Fruit fly (Drosophila melanogaster) whole organism, embryonic: ENCODE data around the gene Rgl.
A peak's percentile ranks its signal among the peaks of the same experiment; 100 is the strongest.

Source experiments
- ATbp ChIP-seq: fragments of 200-800 bp; sonication (Bioruptor generic); optimal IDR thresholded peaks from 2 replicates; lab custom pipeline; 2017; ENCODE audit warnings: missing biosample characterization, mild to moderate bottlenecking, missing genetic modification characterization, missing genetic modification reagents
- Adf1 ChIP-seq: fragments of 200-800 bp; sonication (Bioruptor generic); IDR thresholded peaks from 2 replicates; pipeline ENCODE4 v1.3.6; 2022; ENCODE audit warnings: missing biosample characterization, missing genetic modification characterization
- Blimp-1 ChIP-seq: fragments of 200-800 bp; sonication (Bioruptor generic); optimal IDR thresholded peaks from 3 replicates; lab custom pipeline; 2018; ENCODE audit warnings: missing biosample characterization, missing genetic modification characterization, mild to moderate bottlenecking, moderate library complexity, missing genetic modification reagents
- Bteb2 ChIP-seq: fragments of 200-800 bp; sonication (Bioruptor generic); optimal IDR thresholded peaks from 2 replicates; lab custom pipeline; 2016; ENCODE audit warnings: missing biosample characterization, missing genetic modification characterization
- CG10462 ChIP-seq: fragments of 200-800 bp; sonication (Bioruptor generic); optimal IDR thresholded peaks from 2 replicates; lab custom pipeline; 2016; ENCODE audit warnings: missing biosample characterization, missing genetic modification characterization
- CG11695 ChIP-seq: fragments of 200-800 bp; sonication (Bioruptor generic); IDR thresholded peaks from 3 replicates; pipeline ENCODE4 v1.3.6; 2022; ENCODE audit warnings: missing biosample characterization, missing genetic modification characterization
- CG12071 ChIP-seq: fragments of 200-800 bp; sonication (Bioruptor generic); optimal IDR thresholded peaks from 3 replicates; lab custom pipeline; 2018; ENCODE audit warnings: missing biosample characterization, mild to moderate bottlenecking, missing genetic modification characterization
- CG16863 ChIP-seq: fragments of 200-800 bp; sonication (Bioruptor generic); optimal IDR thresholded peaks from 3 replicates; lab custom pipeline; 2016; ENCODE audit warnings: missing biosample characterization, missing genetic modification characterization
- CG17328 ChIP-seq: fragments of 200-800 bp; sonication (Bioruptor generic); IDR thresholded peaks from 2 replicates; pipeline ENCODE4 v1.3.6; 2022; ENCODE audit warnings: missing biosample characterization, missing genetic modification characterization
- CG17385 ChIP-seq: fragments of 200-800 bp; sonication (Bioruptor generic); optimal IDR thresholded peaks from 3 replicates; lab custom pipeline; 2018; ENCODE audit warnings: missing biosample characterization, mild to moderate bottlenecking, missing genetic modification characterization
- CG2129 ChIP-seq: fragments of 200-800 bp; sonication (Bioruptor generic); IDR thresholded peaks from 2 replicates; pipeline ENCODE4 v1.3.6; 2022; ENCODE audit warnings: missing biosample characterization, missing genetic modification characterization; ENCODE audit not compliant: partially characterized antibody
- CG30403 ChIP-seq: fragments of 200-800 bp; sonication (Bioruptor generic); optimal IDR thresholded peaks from 3 replicates; lab custom pipeline; 2016; ENCODE audit warnings: missing biosample characterization, missing genetic modification characterization
- CG32767 ChIP-seq: fragments of 200-800 bp; sonication (Bioruptor generic); IDR thresholded peaks from 2 replicates; pipeline ENCODE4 v1.3.6; 2022; ENCODE audit warnings: missing biosample characterization, missing genetic modification characterization
- CG33213 ChIP-seq: fragments of 200-800 bp; sonication (Bioruptor generic); optimal IDR thresholded peaks from 3 replicates; lab custom pipeline; 2016; ENCODE audit warnings: missing biosample characterization, missing genetic modification characterization
- CG4404 ChIP-seq: fragments of 200-800 bp; sonication (Bioruptor generic); IDR thresholded peaks from 2 replicates; pipeline ENCODE4 v1.3.6; 2022; ENCODE audit warnings: missing biosample characterization, missing genetic modification characterization
- CG4707 ChIP-seq: fragments of 200-800 bp; sonication (Bioruptor generic); optimal IDR thresholded peaks from 2 replicates; lab custom pipeline; 2018; ENCODE audit warnings: missing biosample characterization, mild to moderate bottlenecking, missing genetic modification characterization, moderate library complexity
- CG4730 ChIP-seq: fragments of 200-800 bp; sonication (Bioruptor generic); IDR thresholded peaks from 2 replicates; pipeline ENCODE4 v1.3.6; 2022; ENCODE audit warnings: missing biosample characterization, missing genetic modification characterization
- CG6175 ChIP-seq: fragments of 200-800 bp; sonication (Bioruptor generic); IDR thresholded peaks from 3 replicates; pipeline ENCODE4 v1.3.6; 2022; ENCODE audit warnings: missing biosample characterization, missing genetic modification characterization
- CG7928 ChIP-seq: fragments of 200-800 bp; sonication (Bioruptor generic); optimal IDR thresholded peaks from 2 replicates; lab custom pipeline; 2017; ENCODE audit warnings: missing biosample characterization, mild to moderate bottlenecking, missing genetic modification characterization
- CG8388 ChIP-seq: fragments of 200-800 bp; sonication (Bioruptor generic); optimal IDR thresholded peaks from 2 replicates; lab custom pipeline; 2019; ENCODE audit warnings: missing biosample characterization, mild to moderate bottlenecking, missing genetic modification characterization, moderate library complexity
- CHES-1-like ChIP-seq: fragments of 200-800 bp; sonication (Bioruptor generic); optimal IDR thresholded peaks from 2 replicates; lab custom pipeline; 2016; ENCODE audit warnings: missing biosample characterization, missing genetic modification characterization
- Dbx ChIP-seq: fragments of 200-800 bp; sonication (Bioruptor generic); IDR thresholded peaks from 3 replicates; pipeline ENCODE4 v1.3.6; 2022; ENCODE audit warnings: missing biosample characterization, missing genetic modification characterization
- E2f1 ChIP-seq: fragments of 200-800 bp; sonication (Bioruptor generic); IDR thresholded peaks from 2 replicates; pipeline ENCODE4 v1.3.6; 2022; ENCODE audit warnings: missing biosample characterization, missing genetic modification characterization
- ERR ChIP-seq: fragments of 200-800 bp; sonication (Bioruptor generic); optimal IDR thresholded peaks from 2 replicates; lab custom pipeline; 2016; ENCODE audit warnings: missing biosample characterization, missing genetic modification characterization
- Ets97D ChIP-seq: fragments of 200-800 bp; sonication (Bioruptor generic); optimal IDR thresholded peaks from 3 replicates; lab custom pipeline; 2016; ENCODE audit warnings: missing biosample characterization, missing genetic modification characterization
- Hmr ChIP-seq: fragments of 200-800 bp; sonication (Bioruptor generic); optimal IDR thresholded peaks from 3 replicates; lab custom pipeline; 2017; ENCODE audit warnings: mild to moderate bottlenecking, missing biosample characterization, missing genetic modification reagents, missing genetic modification characterization
- Mrtf ChIP-seq: fragments of 200-800 bp; sonication (Bioruptor generic); IDR thresholded peaks from 3 replicates; pipeline ENCODE4 v1.3.6; 2022; ENCODE audit warnings: missing biosample characterization, missing genetic modification characterization
- PHDP ChIP-seq: fragments of 200-800 bp; sonication (Bioruptor generic); optimal IDR thresholded peaks from 3 replicates; lab custom pipeline; 2018; ENCODE audit warnings: missing biosample characterization, mild to moderate bottlenecking, missing genetic modification characterization, moderate library complexity
- Poxn ChIP-seq: fragments of 200-800 bp; sonication (Bioruptor generic); IDR thresholded peaks from 2 replicates; pipeline ENCODE4 v1.3.6; 2022; ENCODE audit warnings: missing biosample characterization, missing genetic modification characterization
- Ssrp ChIP-seq: fragments of 200-800 bp; sonication (Bioruptor generic); optimal IDR thresholded peaks from 2 replicates; lab custom pipeline; 2018; ENCODE audit warnings: missing biosample characterization, mild to moderate bottlenecking, missing genetic modification characterization, moderate library complexity
- Usf ChIP-seq: fragments of 200-800 bp; sonication (Bioruptor generic); optimal IDR thresholded peaks from 2 replicates; lab custom pipeline; 2017; ENCODE audit warnings: missing genotype, missing biosample characterization, missing genetic modification characterization
- al ChIP-seq: fragments of 200-800 bp; sonication (Bioruptor generic); IDR thresholded peaks from 2 replicates; pipeline ENCODE4 v1.3.6; 2022; ENCODE audit warnings: missing biosample characterization, missing genetic modification characterization
- ap ChIP-seq: fragments of 200-800 bp; sonication (Bioruptor generic); IDR thresholded peaks from 2 replicates; pipeline ENCODE4 v1.3.6; 2022; ENCODE audit warnings: missing biosample characterization, missing genetic modification characterization
- corto ChIP-seq: fragments of 200-800 bp; sonication (Bioruptor generic); optimal IDR thresholded peaks from 2 replicates; lab custom pipeline; 2016; ENCODE audit warnings: missing biosample characterization, mild to moderate bottlenecking, missing genetic modification characterization, moderate library complexity
- crol ChIP-seq: fragments of 200-800 bp; sonication (Bioruptor generic); IDR thresholded peaks from 2 replicates; pipeline ENCODE4 v1.3.6; 2022; ENCODE audit warnings: missing biosample characterization, missing genetic modification characterization
- danr ChIP-seq: fragments of 200-800 bp; sonication (Bioruptor generic); IDR thresholded peaks from 2 replicates; pipeline ENCODE4 v1.3.6; 2022; ENCODE audit warnings: missing biosample characterization, missing genetic modification characterization
- ewg ChIP-seq: fragments of 200-800 bp; sonication (Bioruptor generic); optimal IDR thresholded peaks from 3 replicates; lab custom pipeline; 2017; ENCODE audit warnings: mild to moderate bottlenecking, missing biosample characterization, missing genetic modification reagents, missing genetic modification characterization
- gsb ChIP-seq: fragments of 200-800 bp; sonication (Bioruptor generic); IDR thresholded peaks from 2 replicates; pipeline ENCODE4 v1.3.6; 2022; ENCODE audit warnings: missing biosample characterization, missing genetic modification characterization
- hth ChIP-seq: fragments of >200 bp; optimal IDR thresholded peaks from 2 replicates; lab custom pipeline; 2017; ENCODE audit warnings: inconsistent platforms
- kay ChIP-seq: fragments of 200-800 bp; sonication (Bioruptor generic); optimal IDR thresholded peaks from 2 replicates; lab custom pipeline; 2016; ENCODE audit warnings: missing biosample characterization, missing genetic modification characterization
- lab ChIP-seq: fragments of 200-800 bp; sonication (Bioruptor generic); optimal IDR thresholded peaks from 3 replicates; lab custom pipeline; 2017; ENCODE audit warnings: missing biosample characterization, missing genetic modification characterization, mild to moderate bottlenecking, moderate library complexity, missing genetic modification reagents
- lilli ChIP-seq: fragments of 200-800 bp; sonication (Bioruptor generic); optimal IDR thresholded peaks from 3 replicates; lab custom pipeline; 2016; ENCODE audit warnings: missing biosample characterization, missing genetic modification characterization
- nerfin-1 ChIP-seq: fragments of 200-800 bp; sonication (Bioruptor generic); optimal IDR thresholded peaks from 3 replicates; lab custom pipeline; 2019; ENCODE audit warnings: missing biosample characterization, mild to moderate bottlenecking, missing genetic modification characterization, moderate library complexity
- onecut ChIP-seq: fragments of 200-800 bp; sonication (Bioruptor generic); IDR thresholded peaks from 2 replicates; pipeline ENCODE4 v1.3.6; 2022; ENCODE audit warnings: missing biosample characterization, missing genetic modification characterization
- sna ChIP-seq: fragments of 200-800 bp; sonication (Bioruptor generic); IDR thresholded peaks from 2 replicates; pipeline ENCODE4 v1.3.6; 2022; ENCODE audit warnings: missing biosample characterization, missing genetic modification characterization; ENCODE audit not compliant: partially characterized antibody
- tna ChIP-seq: fragments of 200-800 bp; sonication (Bioruptor generic); IDR thresholded peaks from 2 replicates; pipeline ENCODE4 v1.3.6; 2022; ENCODE audit warnings: missing biosample characterization, missing genetic modification characterization; ENCODE audit not compliant: partially characterized antibody
- tup ChIP-seq: fragments of 200-800 bp; sonication (Bioruptor generic); optimal IDR thresholded peaks from 2 replicates; lab custom pipeline; 2016; ENCODE audit warnings: missing biosample characterization, mild to moderate bottlenecking, missing genetic modification characterization, moderate library complexity
- tx ChIP-seq: fragments of 200-800 bp; sonication (Bioruptor generic); optimal IDR thresholded peaks from 2 replicates; lab custom pipeline; 2016; ENCODE audit warnings: missing biosample characterization, missing genetic modification characterization
- vfl ChIP-seq: fragments of 200-800 bp; sonication (Bioruptor generic); optimal IDR thresholded peaks from 2 replicates; lab custom pipeline; 2016; ENCODE audit warnings: missing biosample characterization, missing genetic modification characterization

Rgl gene

DNA sequence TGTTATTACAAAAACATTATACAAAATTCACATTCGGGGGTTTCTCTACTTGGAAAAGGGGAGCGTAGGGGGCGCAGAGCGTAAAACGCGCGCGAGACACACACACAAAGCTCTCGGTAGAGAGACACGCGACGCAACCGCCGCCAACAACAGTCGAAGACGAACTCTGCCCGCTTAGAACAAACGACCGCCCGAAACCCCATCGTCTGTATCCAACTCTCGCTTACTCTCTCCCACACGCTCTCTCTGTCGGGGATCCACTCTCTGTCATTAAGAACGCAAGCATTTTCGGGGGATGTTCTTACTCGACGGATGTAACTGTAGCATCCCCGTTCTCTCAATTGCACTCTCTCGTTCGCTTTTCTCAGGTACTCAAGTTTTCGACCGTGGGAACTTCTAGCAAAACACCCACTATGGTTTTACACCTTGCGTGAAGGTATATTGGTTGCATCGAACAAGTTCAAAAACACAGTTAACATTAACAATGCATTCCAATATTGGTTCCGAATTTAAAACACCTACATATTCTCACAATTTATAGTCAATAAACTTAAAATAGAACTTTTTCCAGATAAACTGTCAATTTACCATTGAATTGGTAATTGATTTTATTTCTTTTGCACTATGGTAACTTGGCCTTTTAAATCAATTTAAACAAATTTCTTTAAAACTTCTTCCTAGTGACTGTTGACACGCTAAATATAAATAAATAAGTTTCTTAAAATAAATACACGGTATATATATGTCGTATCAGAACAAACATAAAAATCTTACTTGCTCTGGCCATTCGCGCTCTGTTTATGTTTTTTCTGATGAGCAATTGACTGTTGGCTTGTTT, 5.1 kb downstream of the Rgl start (continued):
- TF ChIP-seq nerfin-1: peak; percentile 89
- TF ChIP-seq CG17385 (GFP tag; lab: Kevin White, UChicago): peak; percentile 87
- no peak for TF ChIP-seq CG6175 (GFP tag; lab: Robert Waterston, UW)
- TF ChIP-seq kay (GFP tag; lab: Kevin White, UChicago): peak; percentile 84
- TF ChIP-seq E2f1 (GFP tag; lab: Robert Waterston, UW): peak; percentile 68
- peak; percentile 71 for TF ChIP-seq ap (GFP tag; lab: Robert Waterston, UW)
- peak; percentile 82 for TF ChIP-seq ATbp (GFP tag; lab: Kevin White, UChicago)
- peak; percentile 58 for TF ChIP-seq CG4707 (GFP tag; lab: Kevin White, UChicago)
- peak; percentile 43 for TF ChIP-seq CG33213 (GFP tag; lab: Kevin White, UChicago)
- TF ChIP-seq al: peak; percentile 80
- TF ChIP-seq Hmr (GFP tag; lab: Kevin White, UChicago): peak; percentile 95
- TF ChIP-seq CG11695 (GFP tag; lab: Robert Waterston, UW): peak; percentile 82
- peak; percentile 87 for TF ChIP-seq Blimp-1
- no peak for TF ChIP-seq CG12071
- peak; percentile 73 for TF ChIP-seq CG4730 (GFP tag; lab: Robert Waterston, UW)
- TF ChIP-seq corto (GFP tag; lab: Kevin White, UChicago): no peak
- peak; percentile 89 for TF ChIP-seq Bteb2 (GFP tag; lab: Kevin White, UChicago)
- peak; percentile 59 for TF ChIP-seq CG7928 (GFP tag; lab: Kevin White, UChicago)
- TF ChIP-seq Dbx (GFP tag; lab: Robert Waterston, UW): peak; percentile 72; the same call in 2 of the 3 replicates
- TF ChIP-seq sna (GFP tag; lab: Robert Waterston, UW): 0 out of 2 replicates have a peak, but pooled peaks have one; percentile 47
- peak; percentile 71 for TF ChIP-seq CG17328 (GFP tag; lab: Robert Waterston, UW)
- peak; percentile 83 for TF ChIP-seq CG10462
- TF ChIP-seq CG4404: peak; percentile 74
- TF ChIP-seq hth (lab: Kevin White, UChicago): no peak
- peak; percentile 85 for TF ChIP-seq CHES-1-like (GFP tag; lab: Kevin White, UChicago)
- peak; percentile 80 for TF ChIP-seq Mrtf
- no peak; the same call in 1 of the 2 replicates for TF ChIP-seq gsb (GFP tag; lab: Robert Waterston, UW)
- TF ChIP-seq ERR (GFP tag; lab: Kevin White, UChicago): peak; percentile 50
- TF ChIP-seq onecut (GFP tag; lab: Robert Waterston, UW): peak; percentile 64
- TF ChIP-seq vfl (GFP tag; lab: Kevin White, UChicago): peak; percentile 79
- TF ChIP-seq danr: peak; percentile 68; the same call in 1 of the 2 replicates
- TF ChIP-seq Poxn: peak; percentile 66
- TF ChIP-seq lilli (GFP tag; lab: Kevin White, UChicago): peak; percentile 94
- TF ChIP-seq Adf1: peak; percentile 5
- peak; percentile 94 for TF ChIP-seq Ssrp (tag; lab: Kevin White, UChicago)
- no peak; the same call in 1 of the 2 replicates for TF ChIP-seq tna (GFP tag; lab: Robert Waterston, UW)
- peak; percentile 95 for TF ChIP-seq CG30403 (GFP tag; lab: Kevin White, UChicago)
- peak; percentile 89 for TF ChIP-seq CG8388 (GFP tag; lab: Kevin White, UChicago)
- peak; percentile 90 for TF ChIP-seq CG16863 (GFP tag; lab: Kevin White, UChicago)
- peak; percentile 91 for TF ChIP-seq lab
- no peak for TF ChIP-seq Ets97D (GFP tag; lab: Kevin White, UChicago)
- peak; percentile 91 for TF ChIP-seq PHDP (tag; lab: Kevin White, UChicago)
- peak; percentile 91 for TF ChIP-seq crol (GFP tag; lab: Robert Waterston, UW)
- TF ChIP-seq CG32767 (GFP tag; lab: Robert Waterston, UW): peak; percentile 48
- TF ChIP-seq ewg (GFP tag; lab: Kevin White, UChicago): peak; percentile 83
- TF ChIP-seq tx (GFP tag; lab: Kevin White, UChicago): peak; percentile 91
- TF ChIP-seq CG2129 (GFP tag; lab: Robert Waterston, UW): no peak
- peak; percentile 85 for TF ChIP-seq Usf (GFP tag; lab: Kevin White, UChicago)
- TF ChIP-seq tup: peak; percentile 63
